Worm (Caenorhabditis elegans) whole organism, L2 larva: ENCODE results near the gene srh-116.

Experiments used
- ceh-82 ChIP-seq: fragments of 150-350 bp; optimal IDR thresholded peaks from 2 replicates; lab custom pipeline; 2014; ENCODE audit warnings: missing biosample characterization, missing genetic modification characterization
- lin-13 ChIP-seq: fragments of 150-350 bp; optimal IDR thresholded peaks from 2 replicates; lab custom pipeline; 2014; ENCODE audit warnings: missing biosample characterization, missing genetic modification reagents, missing genetic modification characterization
- lsy-2 ChIP-seq, 2 experiments: fragments of 150-350 bp in 1 of 2; sonication (generic microtip) in 1 of 2; optimal IDR thresholded peaks; 2 replicates each; lab custom pipeline; 2014 to 2017; ENCODE audit warnings: missing biosample characterization in 2 of 2, missing genetic modification characterization in 2 of 2
- skn-1 ChIP-seq: sonication (generic microtip); optimal IDR thresholded peaks from 2 replicates; lab custom pipeline; 2017; ENCODE audit warnings: missing biosample characterization, missing genetic modification characterization
- snpc-4 ChIP-seq: fragments of 150-350 bp; optimal IDR thresholded peaks from 2 replicates; lab custom pipeline; 2014; ENCODE audit warnings: missing biosample characterization, missing genetic modification characterization
- unc-39 ChIP-seq: fragments of 150-350 bp; optimal IDR thresholded peaks from 2 replicates; lab custom pipeline; 2014; ENCODE audit warnings: missing biosample characterization, missing genetic modification characterization

- TF ChIP-seq ceh-82 (tag; lab: Kevin White, UChicago): no peak
- no peak for TF ChIP-seq lsy-2 (tag; optimal IDR thresholded peaks at IDR 0.05; lab: Kevin White, UChicago)
- no peak for TF ChIP-seq snpc-4
- no peak for TF ChIP-seq lin-13 (GFP tag; lab: Kevin White, UChicago)
- no peak for TF ChIP-seq skn-1
- TF ChIP-seq unc-39 (tag; lab: Kevin White, UChicago): no peak
Measured at ce11 chrV:17242552-17242951, 12.4 kb downstream of the srh-116 start, which contains the start of gene Y68A4B.3.
